Fruit fly (Drosophila melanogaster) whole organism, embryonic: ENCODE results near the gene CHKov1.

Experiments used
- Ada2b ChIP-seq: fragments of 200-800 bp; sonication (Bioruptor generic); IDR thresholded peaks from 2 replicates; pipeline ENCODE4 v1.3.6; 2022; ENCODE audit warnings: missing biosample characterization, missing genetic modification characterization
- Adf1 ChIP-seq: fragments of 200-800 bp; sonication (Bioruptor generic); IDR thresholded peaks from 2 replicates; pipeline ENCODE4 v1.3.6; 2022; ENCODE audit warnings: missing biosample characterization, missing genetic modification characterization
- Atf6 ChIP-seq: fragments of 200-800 bp; sonication (Bioruptor generic); IDR thresholded peaks from 2 replicates; pipeline ENCODE4 v1.3.6; 2022; ENCODE audit warnings: missing biosample characterization, missing genetic modification characterization
- Awh ChIP-seq: fragments of 200-800 bp; sonication (Bioruptor generic); IDR thresholded peaks from 2 replicates; pipeline ENCODE4, ENCODE4 v1.3.6; 2022; ENCODE audit warnings: missing biosample characterization, missing genetic modification characterization
- CG10565 ChIP-seq: fragments of 200-800 bp; sonication (Bioruptor generic); optimal IDR thresholded peaks from 3 replicates; lab custom pipeline; 2016; ENCODE audit warnings: missing biosample characterization, mild to moderate bottlenecking, missing genetic modification characterization
- CG11504 ChIP-seq: fragments of 200-800 bp; sonication (Bioruptor generic); optimal IDR thresholded peaks from 3 replicates; lab custom pipeline; 2019; ENCODE audit warnings: missing biosample characterization, mild to moderate bottlenecking, missing genetic modification characterization, moderate library complexity
- CG12104 ChIP-seq: fragments of 200-800 bp; sonication (Bioruptor generic); optimal IDR thresholded peaks from 3 replicates; lab custom pipeline; 2016; ENCODE audit warnings: missing biosample characterization, missing genetic modification characterization
- CG12299 ChIP-seq: fragments of 200-800 bp; sonication (Bioruptor generic); optimal IDR thresholded peaks from 2 replicates; lab custom pipeline; 2018; ENCODE audit warnings: missing biosample characterization, mild to moderate bottlenecking, missing genetic modification characterization
- CG16863 ChIP-seq: fragments of 200-800 bp; sonication (Bioruptor generic); optimal IDR thresholded peaks from 3 replicates; lab custom pipeline; 2016; ENCODE audit warnings: missing biosample characterization, missing genetic modification characterization
- CG2120 ChIP-seq: fragments of 200-800 bp; sonication (Bioruptor generic); optimal IDR thresholded peaks from 3 replicates; lab custom pipeline; 2016; ENCODE audit warnings: missing biosample characterization, missing genetic modification characterization
- CG31441 ChIP-seq: fragments of 200-800 bp; sonication (Bioruptor generic); IDR thresholded peaks from 2 replicates; pipeline ENCODE4 v1.3.6; 2022; ENCODE audit warnings: missing biosample characterization, missing genetic modification characterization
- CG3838 ChIP-seq: fragments of 200-800 bp; sonication (Bioruptor generic); optimal IDR thresholded peaks from 3 replicates; lab custom pipeline; 2016; ENCODE audit warnings: missing biosample characterization, missing genetic modification characterization
- CG5180 ChIP-seq: fragments of 200-800 bp; sonication (Bioruptor generic); optimal IDR thresholded peaks from 3 replicates; lab custom pipeline; 2017; ENCODE audit warnings: missing biosample characterization, missing genetic modification characterization, mild to moderate bottlenecking, moderate library complexity, missing genetic modification reagents
- CG6654 ChIP-seq: fragments of 200-800 bp; sonication (Bioruptor generic); optimal IDR thresholded peaks from 2 replicates; lab custom pipeline; 2017; ENCODE audit warnings: missing biosample characterization, mild to moderate bottlenecking, missing genetic modification characterization
- CG7556 ChIP-seq: fragments of 200-800 bp; sonication (Bioruptor generic); optimal IDR thresholded peaks from 2 replicates; lab custom pipeline; 2017; ENCODE audit warnings: missing biosample characterization, mild to moderate bottlenecking, missing genetic modification characterization
- CG7786 ChIP-seq: fragments of 200-800 bp; sonication (Bioruptor generic); optimal IDR thresholded peaks from 2 replicates; lab custom pipeline; 2016; ENCODE audit warnings: missing biosample characterization, missing genetic modification characterization
- CG7987 ChIP-seq: fragments of 200-800 bp; sonication (Bioruptor generic); optimal IDR thresholded peaks from 2 replicates; lab custom pipeline; 2018; ENCODE audit warnings: missing biosample characterization, mild to moderate bottlenecking, missing genetic modification characterization, moderate library complexity
- CG8944 ChIP-seq: fragments of 200-800 bp; sonication (Bioruptor generic); optimal IDR thresholded peaks from 3 replicates; lab custom pipeline; 2016; ENCODE audit warnings: missing biosample characterization, missing genetic modification characterization
- D ChIP-seq, 2 experiments: fragments of 200-800 bp in 1 of 2; fragments of >200 bp in 1 of 2; sonication (Bioruptor generic) in 1 of 2; optimal IDR thresholded peaks; 2 replicates in 1 of 2; 3 replicates in 1 of 2; lab custom pipeline; 2017; ENCODE audit warnings: mild to moderate bottlenecking in 1 of 2, missing biosample characterization in 1 of 2, missing genetic modification characterization in 1 of 2, missing genetic modification reagents in 1 of 2
- Dfd ChIP-seq, 2 experiments: fragments of >200 bp; optimal IDR thresholded peaks; 2 replicates each; lab custom pipeline; 2017; ENCODE audit warnings: missing biosample characterization in 2 of 2, missing genetic modification characterization in 2 of 2
- Dll ChIP-seq: fragments of 200-800 bp; sonication (Bioruptor generic); IDR thresholded peaks from 4 replicates; pipeline ENCODE4 v1.3.6; 2022; ENCODE audit warnings: missing biosample characterization, missing genetic modification characterization; ENCODE audit not compliant: partially characterized antibody
- Dp ChIP-seq: fragments of 200-800 bp; sonication (Bioruptor generic); optimal IDR thresholded peaks from 2 replicates; lab custom pipeline; 2018; ENCODE audit warnings: missing biosample characterization, mild to moderate bottlenecking, missing genetic modification characterization, moderate library complexity
- H15 ChIP-seq: fragments of 200-800 bp; sonication (Bioruptor generic); IDR thresholded peaks from 3 replicates; pipeline ENCODE4 v1.3.6; 2022; ENCODE audit warnings: missing biosample characterization, missing genetic modification characterization
- Hey ChIP-seq: fragments of 200-800 bp; sonication (Bioruptor generic); optimal IDR thresholded peaks from 3 replicates; lab custom pipeline; 2018; ENCODE audit warnings: missing biosample characterization, mild to moderate bottlenecking, missing genetic modification characterization
- HmgD ChIP-seq: fragments of 200-800 bp; sonication (Bioruptor generic); optimal IDR thresholded peaks from 3 replicates; lab custom pipeline; 2016; ENCODE audit warnings: missing biosample characterization, missing genetic modification characterization
- Hmr ChIP-seq: fragments of 200-800 bp; sonication (Bioruptor generic); optimal IDR thresholded peaks from 3 replicates; lab custom pipeline; 2017; ENCODE audit warnings: mild to moderate bottlenecking, missing biosample characterization, missing genetic modification reagents, missing genetic modification characterization
- Hr78 ChIP-seq, 2 experiments: fragments of 200-800 bp in 1 of 2; fragments of >200 bp in 1 of 2; sonication (Bioruptor generic) in 1 of 2; optimal IDR thresholded peaks; 2 replicates each; lab custom pipeline; 2017 to 2019; ENCODE audit warnings: missing biosample characterization in 2 of 2, missing genetic modification characterization in 2 of 2, mild to moderate bottlenecking in 1 of 2, moderate library complexity in 1 of 2
- Jarid2 ChIP-seq: fragments of 200-800 bp; sonication (Bioruptor generic); optimal IDR thresholded peaks from 3 replicates; lab custom pipeline; 2017; ENCODE audit warnings: mild to moderate bottlenecking, missing biosample characterization, missing genetic modification reagents, missing genetic modification characterization
- Usf ChIP-seq: fragments of 200-800 bp; sonication (Bioruptor generic); optimal IDR thresholded peaks from 2 replicates; lab custom pipeline; 2017; ENCODE audit warnings: missing genotype, missing biosample characterization, missing genetic modification characterization
- Xrp1 ChIP-seq: fragments of 200-800 bp; sonication (Bioruptor generic); IDR thresholded peaks from 2 replicates; pipeline ENCODE4 v1.3.6; 2022; ENCODE audit warnings: missing biosample characterization, missing genetic modification characterization
- ap ChIP-seq: fragments of 200-800 bp; sonication (Bioruptor generic); IDR thresholded peaks from 2 replicates; pipeline ENCODE4 v1.3.6; 2022; ENCODE audit warnings: missing biosample characterization, missing genetic modification characterization
- corto ChIP-seq: fragments of 200-800 bp; sonication (Bioruptor generic); optimal IDR thresholded peaks from 2 replicates; lab custom pipeline; 2016; ENCODE audit warnings: missing biosample characterization, mild to moderate bottlenecking, missing genetic modification characterization, moderate library complexity
- crol ChIP-seq: fragments of 200-800 bp; sonication (Bioruptor generic); IDR thresholded peaks from 2 replicates; pipeline ENCODE4 v1.3.6; 2022; ENCODE audit warnings: missing biosample characterization, missing genetic modification characterization
- crp ChIP-seq, 2 experiments: fragments of 200-800 bp; sonication (Bioruptor generic); optimal IDR thresholded peaks; 2 replicates in 1 of 2; 3 replicates in 1 of 2; lab custom pipeline; 2017; ENCODE audit warnings: missing biosample characterization in 2 of 2, missing genetic modification characterization in 2 of 2, mild to moderate bottlenecking in 1 of 2, moderate library complexity in 1 of 2
- emc ChIP-seq: fragments of 200-800 bp; sonication (Bioruptor generic); optimal IDR thresholded peaks from 2 replicates; lab custom pipeline; 2016; ENCODE audit warnings: missing biosample characterization, missing genetic modification characterization
- exex ChIP-seq: fragments of 200-800 bp; sonication (Bioruptor generic); optimal IDR thresholded peaks from 4 replicates; lab custom pipeline; 2018; ENCODE audit warnings: missing biosample characterization, mild to moderate bottlenecking, missing genetic modification characterization, moderate library complexity
- fd3F ChIP-seq: fragments of 200-800 bp; sonication (Bioruptor generic); optimal IDR thresholded peaks from 2 replicates; lab custom pipeline; 2018; ENCODE audit warnings: missing biosample characterization, mild to moderate bottlenecking, missing genetic modification characterization, moderate library complexity
- fd64A ChIP-seq: fragments of 200-800 bp; sonication (Bioruptor generic); optimal IDR thresholded peaks from 3 replicates; lab custom pipeline; 2018; ENCODE audit warnings: missing biosample characterization, mild to moderate bottlenecking, missing genetic modification characterization
- gem ChIP-seq: fragments of 200-800 bp; sonication (Bioruptor generic); optimal IDR thresholded peaks from 2 replicates; lab custom pipeline; 2019; ENCODE audit warnings: missing biosample characterization, mild to moderate bottlenecking, missing genetic modification characterization, moderate library complexity
- h ChIP-seq: fragments of >200 bp; optimal IDR thresholded peaks from 2 replicates; lab custom pipeline; 2017
- maf-S ChIP-seq: fragments of 200-800 bp; sonication (Bioruptor generic); optimal IDR thresholded peaks from 2 replicates; lab custom pipeline; 2016; ENCODE audit warnings: missing biosample characterization, missing genetic modification characterization
- mam ChIP-seq: fragments of 200-800 bp; sonication (Bioruptor generic); optimal IDR thresholded peaks from 3 replicates; lab custom pipeline; 2016; ENCODE audit warnings: missing biosample characterization, missing genetic modification characterization
- onecut ChIP-seq: fragments of 200-800 bp; sonication (Bioruptor generic); IDR thresholded peaks from 2 replicates; pipeline ENCODE4 v1.3.6; 2022; ENCODE audit warnings: missing biosample characterization, missing genetic modification characterization
- peb ChIP-seq: fragments of 200-800 bp; sonication (Bioruptor generic); IDR thresholded peaks from 2 replicates; pipeline ENCODE4 v1.3.6; 2022; ENCODE audit warnings: missing biosample characterization, missing genetic modification characterization
- pnt ChIP-seq: fragments of 200-800 bp; sonication (Bioruptor generic); optimal IDR thresholded peaks from 3 replicates; lab custom pipeline; 2016; ENCODE audit warnings: missing biosample characterization, missing genetic modification characterization
- pros ChIP-seq: fragments of 200-800 bp; sonication (Bioruptor generic); optimal IDR thresholded peaks from 3 replicates; lab custom pipeline; 2019; ENCODE audit warnings: missing biosample characterization, mild to moderate bottlenecking, missing genetic modification characterization, moderate library complexity
- sna ChIP-seq: fragments of 200-800 bp; sonication (Bioruptor generic); IDR thresholded peaks from 2 replicates; pipeline ENCODE4 v1.3.6; 2022; ENCODE audit warnings: missing biosample characterization, missing genetic modification characterization; ENCODE audit not compliant: partially characterized antibody
- tin ChIP-seq: fragments of 200-800 bp; sonication (Bioruptor generic); optimal IDR thresholded peaks from 3 replicates; lab custom pipeline; 2016; ENCODE audit warnings: missing biosample characterization, missing genetic modification characterization
- twi ChIP-seq: fragments of 200-800 bp; optimal IDR thresholded peaks from 2 replicates; lab custom pipeline; 2019; ENCODE audit warnings: missing biosample characterization, mild to moderate bottlenecking, missing genetic modification characterization, moderate library complexity
- usp ChIP-seq: fragments of >200 bp; optimal IDR thresholded peaks from 2 replicates; lab custom pipeline; 2017; ENCODE audit warnings: missing biosample characterization, missing genetic modification characterization

The CHKov1 gene

dm6 chr3R:25295320-25296020 is 33.6 kb downstream of the CHKov1 start, which contains the start of gene CG31102 (continued):
- TF ChIP-seq CG11504 (tag; lab: Kevin White, UChicago) (no peak), Awh (GFP tag; lab: Robert Waterston, UW) (no peak), CG7987 (GFP tag; lab: Kevin White, UChicago) (no peak), CG7786 (GFP tag; lab: Kevin White, UChicago) (no peak), D (optimal IDR thresholded peaks at IDR 0.05; lab: Kevin White, UChicago) (no peak), D (GFP tag; optimal IDR thresholded peaks at IDR 0.05; lab: Kevin White, UChicago) (no peak), maf-S (no peak), onecut (GFP tag; lab: Robert Waterston, UW) (no peak), HmgD (no peak), Hey (no peak), tin (GFP tag; lab: Kevin White, UChicago) (no peak), pros (no peak), CG2120 (GFP tag; lab: Kevin White, UChicago) (no peak), peb (GFP tag; lab: Robert Waterston, UW) (no peak), CG16863 (GFP tag; lab: Kevin White, UChicago) (no peak), Hr78 (GFP tag; optimal IDR thresholded peaks at IDR 0.05; lab: Kevin White, UChicago) (no peak), CG31441 (GFP tag; lab: Robert Waterston, UW) (0 out of 2 replicates have a peak, but pooled peaks have one; percentile 36), h (lab: Kevin White, UChicago) (no peak), gem (tag; lab: Kevin White, UChicago) (no peak), corto (GFP tag; lab: Kevin White, UChicago) (no peak), Ada2b (GFP tag; lab: Robert Waterston, UW) (no peak), ap (GFP tag; lab: Robert Waterston, UW) (no peak), CG7556 (GFP tag; lab: Kevin White, UChicago) (no peak), fd3F (no peak), Xrp1 (GFP tag; lab: Robert Waterston, UW) (no peak), crp (GFP tag; optimal IDR thresholded peaks at IDR 0.05; lab: Kevin White, UChicago) (no peak), CG12104 (no peak), CG6654 (no peak), Usf (GFP tag; lab: Kevin White, UChicago) (no peak), emc (GFP tag; lab: Kevin White, UChicago) (no peak), Dfd (GFP tag; optimal IDR thresholded peaks at IDR 0.05; lab: Kevin White, UChicago) (no peak), CG8944 (no peak), CG12299 (tag; lab: Kevin White, UChicago) (no peak), Dll (no peak), CG3838 (GFP tag; lab: Kevin White, UChicago) (no peak), Hmr (GFP tag; lab: Kevin White, UChicago) (no peak), pnt (GFP tag; lab: Kevin White, UChicago) (no peak), Atf6 (GFP tag; lab: Robert Waterston, UW) (no peak), CG5180 (GFP tag; lab: Kevin White, UChicago) (no peak), fd64A (GFP tag; lab: Kevin White, UChicago) (no peak), Dp (GFP tag; lab: Kevin White, UChicago) (no peak), exex (tag; lab: Kevin White, UChicago) (peak; percentile 78), mam (GFP tag; lab: Kevin White, UChicago) (no peak), usp (GFP tag; lab: Kevin White, UChicago) (no peak), Adf1 (GFP tag; lab: Robert Waterston, UW) (no peak), twi (tag; lab: Kevin White, UChicago) (no peak), Jarid2 (peak; percentile 16), H15 (GFP tag; lab: Robert Waterston, UW) (no peak), crol (GFP tag; lab: Robert Waterston, UW) (no peak), CG10565 (GFP tag; lab: Kevin White, UChicago) (no peak), sna (GFP tag; lab: Robert Waterston, UW) (no peak)
